Worm (Caenorhabditis elegans): ENCODE data around the gene decr-1.3.

decr-1.3 gene

ce11 chrII:8128273-8129039 lies 44.9 kb downstream of the decr-1.3 start (continued):
- peak; percentile 53; the same call in 1 of the 2 replicates for TF ChIP-seq ceh-20 (GFP tag; IDR thresholded peaks at IDR 0.05)
- peak; percentile 57 for TF ChIP-seq hmg-1.1 (GFP tag; IDR thresholded peaks at IDR 0.05)
- TF ChIP-seq nhr-77 (tag; optimal IDR thresholded peaks at IDR 0.05), result peak; percentile 4
- no peak for TF ChIP-seq nhr-25 (tag; optimal IDR thresholded peaks at IDR 0.05; ENCODE audit: borderline replicate concordance, insufficient read depth)
- no peak for TF ChIP-seq zag-1 (tag; optimal IDR thresholded peaks at IDR 0.05)
- no peak for TF ChIP-seq ZK546.5 (tag; optimal IDR thresholded peaks at IDR 0.05)
- TF ChIP-seq rbr-2 (tag; optimal IDR thresholded peaks at IDR 0.05), result peak; percentile 55
- TF ChIP-seq fkh-10 (GFP tag; optimal IDR thresholded peaks at IDR 0.05), result no peak
- TF ChIP-seq nhr-11 (tag; optimal IDR thresholded peaks at IDR 0.05), result no peak
- TF ChIP-seq aha-1 (tag), result peak; percentile 65
- TF ChIP-seq F10B5.3 (tag; optimal IDR thresholded peaks at IDR 0.05), result peak; percentile 7
- no peak for TF ChIP-seq ceh-44 (GFP tag; IDR thresholded peaks at IDR 0.05)
- no peak for TF ChIP-seq snpc-1.2 (GFP tag; IDR thresholded peaks at IDR 0.05)
- TF ChIP-seq nhr-48 (tag; optimal IDR thresholded peaks at IDR 0.05), result peak; percentile 17
- 0 out of 2 replicates have a peak, but pooled peaks have one; percentile 48 for TF ChIP-seq dmd-8 (GFP tag; IDR thresholded peaks at IDR 0.05)
- TF ChIP-seq dve-1 (tag; optimal IDR thresholded peaks at IDR 0.05; ENCODE audit: insufficient read depth), result peak; percentile 65
- TF ChIP-seq ctbp-1 (GFP tag; IDR thresholded peaks at IDR 0.05), result peak; percentile 64
- TF ChIP-seq lin-13 (GFP tag; optimal IDR thresholded peaks at IDR 0.05), result peak; percentile 0
- peak; percentile 74 for TF ChIP-seq mxl-3 (GFP tag; optimal IDR thresholded peaks at IDR 0.05)
- no peak for TF ChIP-seq lin-29 (GFP tag; IDR thresholded peaks at IDR 0.05)
- peak; percentile 72 for TF ChIP-seq egl-43 (GFP tag; IDR thresholded peaks at IDR 0.05)
- TF ChIP-seq mep-1 (tag; optimal IDR thresholded peaks at IDR 0.05), result no peak

DNA sequence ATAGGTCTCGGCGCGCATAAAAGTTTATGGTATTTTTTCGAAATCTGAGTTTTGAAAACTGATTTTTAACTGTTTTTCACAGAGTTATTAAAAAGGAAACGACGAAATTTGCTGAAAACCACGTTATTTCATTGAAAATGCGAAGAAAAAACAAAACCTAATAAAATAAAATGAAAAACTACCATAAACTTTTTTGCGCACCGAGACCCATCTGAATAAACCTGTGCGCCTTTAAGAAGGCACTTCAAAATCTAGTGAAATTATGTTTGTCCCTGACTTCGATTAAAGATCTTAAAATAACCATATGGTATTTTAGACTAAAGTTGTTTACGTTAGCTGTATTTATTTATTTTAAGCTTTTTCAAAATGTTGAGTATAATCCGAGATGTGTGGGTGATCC lies 45.6 kb downstream of the decr-1.3 start:
- TF ChIP-seq zfp-2 (tag; optimal IDR thresholded peaks at IDR 0.05), result no peak
- no peak for TF ChIP-seq ces-1 (GFP tag; optimal IDR thresholded peaks at IDR 0.05)
- TF ChIP-seq T20F7.1 (GFP tag; optimal IDR thresholded peaks at IDR 0.05), result no peak
- no peak for TF ChIP-seq ztf-11 (tag; optimal IDR thresholded peaks at IDR 0.05)
- no peak for TF ChIP-seq php-3 (GFP tag; IDR thresholded peaks at IDR 0.05)
- no peak for TF ChIP-seq lin-1 (GFP tag; IDR thresholded peaks at IDR 0.05)

ce11 chrII:8127290-8127689 lies 46.1 kb downstream of the decr-1.3 start:
- TF ChIP-seq php-3 (GFP tag; IDR thresholded peaks at IDR 0.05), result peak; percentile 23; the same call in 1 of the 2 replicates
- peak; percentile 57 for TF ChIP-seq nhr-77 (tag; optimal IDR thresholded peaks at IDR 0.05)
- TF ChIP-seq lim-7 (GFP tag; IDR thresholded peaks at IDR 0.05), result no peak
- no peak for TF ChIP-seq daf-8 (GFP tag; IDR thresholded peaks at IDR 0.05)
- TF ChIP-seq Y105C5A.15 (GFP tag; IDR thresholded peaks at IDR 0.05), result no peak
- no peak for TF ChIP-seq gei-8 (GFP tag; optimal IDR thresholded peaks at IDR 0.05)
- TF ChIP-seq rbr-2 (tag; optimal IDR thresholded peaks at IDR 0.05), result no peak
- no peak for TF ChIP-seq lir-3 (tag; optimal IDR thresholded peaks at IDR 0.05)
- TF ChIP-seq mep-1 (tag; optimal IDR thresholded peaks at IDR 0.05), result peak; percentile 29
- TF ChIP-seq ceh-28 (tag; optimal IDR thresholded peaks at IDR 0.05), result no peak
- no peak for TF ChIP-seq attf-4 (tag; optimal IDR thresholded peaks at IDR 0.05)
- TF ChIP-seq lin-38 (GFP tag; IDR thresholded peaks at IDR 0.05), result no peak
- no peak for TF ChIP-seq zip-11 (GFP tag; IDR thresholded peaks at IDR 0.05)
- TF ChIP-seq hlh-30 (tag; optimal IDR thresholded peaks at IDR 0.05; ENCODE audit: insufficient read depth), result peak; percentile 3
- no peak for TF ChIP-seq mdt-29 (GFP tag; IDR thresholded peaks at IDR 0.05)
- peak; percentile 77 for TF ChIP-seq hlh-11 (tag; optimal IDR thresholded peaks at IDR 0.05)
- peak; percentile 72 for TF ChIP-seq dmd-6 (GFP tag; IDR thresholded peaks at IDR 0.05)
- TF ChIP-seq F26F4.8 (GFP tag; conservative IDR thresholded peaks at IDR 0.05), result no peak
- TF ChIP-seq skn-1 (tag; optimal IDR thresholded peaks at IDR 0.05), result no peak
- no peak for TF ChIP-seq set-16 (GFP tag; IDR thresholded peaks at IDR 0.05)
- TF ChIP-seq mdl-1 (tag; optimal IDR thresholded peaks at IDR 0.05), result no peak
- no peak for TF ChIP-seq R02D3.7 (tag; optimal IDR thresholded peaks at IDR 0.05)
- no peak for TF ChIP-seq sdz-12 (GFP tag; optimal IDR thresholded peaks at IDR 0.05)
- TF ChIP-seq duxl-1 (tag; optimal IDR thresholded peaks at IDR 0.05; ENCODE audit: poor library complexity), result peak; percentile 22

Measured in whole organism, L4 larva.